Worm (Caenorhabditis elegans): ENCODE data around the gene M163.22.

Gene M163.22

DNA sequence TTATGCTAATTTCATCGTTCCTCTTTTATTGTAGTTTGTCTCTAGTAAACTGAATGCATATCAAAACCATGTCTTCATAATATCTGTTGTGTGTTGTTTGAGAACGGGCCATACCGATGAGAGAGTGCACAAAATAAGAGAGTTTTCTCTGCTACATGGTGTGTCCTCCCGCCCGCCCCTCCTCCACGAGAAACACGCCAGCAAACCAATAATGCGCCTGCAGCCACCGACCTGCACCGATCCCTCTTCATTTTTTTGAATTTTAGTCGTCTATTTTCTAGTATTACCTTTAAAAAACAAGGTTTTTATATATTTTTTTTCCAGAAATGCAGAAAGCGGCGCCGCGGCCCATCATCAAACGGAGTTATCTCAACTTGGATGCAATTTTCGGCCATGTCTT lies 14.6 kb downstream of the M163.22 start, which contains the start of gene gfi-3 (continued):
- TF ChIP-seq hmg-1.2 (GFP tag; IDR thresholded peaks at IDR 0.05) = peak; percentile 79
- TF ChIP-seq B0336.3 (GFP tag; IDR thresholded peaks at IDR 0.05) = 0 out of 2 replicates have a peak, but pooled peaks have one; percentile 37
- no peak for TF ChIP-seq lsl-1 (GFP tag; optimal IDR thresholded peaks at IDR 0.05)
- no peak for TF ChIP-seq aptf-3 (GFP tag; IDR thresholded peaks at IDR 0.05)
- no peak for TF ChIP-seq mxl-1 (tag; optimal IDR thresholded peaks at IDR 0.05)
- no peak for TF ChIP-seq Y95B8A.8 (GFP tag; IDR thresholded peaks at IDR 0.05)
- peak; percentile 40 for TF ChIP-seq K12H6.12 (tag; optimal IDR thresholded peaks at IDR 0.05)
- peak; percentile 25 for TF ChIP-seq madf-10 (tag; optimal IDR thresholded peaks at IDR 0.05)
- TF ChIP-seq madf-6 (GFP tag; IDR thresholded peaks at IDR 0.05) = no peak
- TF ChIP-seq attf-5 (GFP tag; optimal IDR thresholded peaks at IDR 0.05) = peak; percentile 74

DNA sequence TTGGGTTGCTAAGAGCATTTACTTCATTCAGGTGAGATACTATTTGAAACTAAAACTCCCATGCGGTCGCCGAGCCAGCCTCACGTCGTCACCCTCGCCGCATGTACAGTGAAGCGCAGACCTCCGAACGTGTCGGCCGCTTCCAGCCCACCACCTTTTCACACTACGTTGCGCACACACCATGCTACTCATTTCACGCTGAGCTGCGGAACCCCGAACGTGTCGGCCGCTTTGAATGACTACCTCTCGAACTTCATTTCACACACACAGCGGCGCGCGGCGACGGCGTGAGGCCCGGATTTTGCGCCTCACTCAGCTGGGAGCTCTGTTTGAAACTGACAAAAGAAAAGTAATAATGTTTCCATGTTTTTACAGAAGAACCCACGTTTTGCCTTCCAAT lies 15.9 kb downstream of the M163.22 start:
- TF ChIP-seq egrh-3 (GFP tag; IDR thresholded peaks at IDR 0.05) (peak; percentile 50; the same call in 1 of the 2 replicates), zfh-2 (GFP tag; conservative IDR thresholded peaks at IDR 0.05) (peak; percentile 78), F57A8.1 (GFP tag; optimal IDR thresholded peaks at IDR 0.05) (no peak), snpc-4 (GFP tag; optimal IDR thresholded peaks at IDR 0.05) (no peak), snpc-4 (tag; optimal IDR thresholded peaks at IDR 0.05) (peak in 3 of 4 experiments; percentile 32 to 88 (median 82))

DNA sequence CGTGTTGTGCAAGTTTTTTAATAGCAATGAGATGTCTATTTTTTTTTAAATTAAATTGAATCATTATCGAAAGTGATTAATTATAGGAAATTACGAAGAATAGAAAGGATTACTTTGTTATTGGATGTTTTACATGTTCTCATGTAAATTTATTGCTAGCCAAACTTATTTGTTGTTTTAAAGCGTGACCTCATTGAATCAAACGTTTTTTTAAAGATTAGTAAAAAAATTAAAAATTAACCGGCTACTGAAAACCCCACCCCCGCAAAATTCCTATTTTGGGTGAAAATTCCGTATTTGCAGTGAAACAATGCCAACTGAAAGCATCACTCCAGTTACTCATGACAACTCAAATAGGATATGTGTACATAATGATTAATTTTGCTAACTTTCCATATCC lies 19.1 kb downstream of the M163.22 start, which contains the start of gene M163.8:
M163.8 (plus strand) TSS at position 301 of the 400 bp plus-strand sequence.
- TF ChIP-seq C06A6.2 (GFP tag; conservative IDR thresholded peaks at IDR 0.05) (no peak), let-526 (GFP tag; IDR thresholded peaks at IDR 0.05) (no peak), egl-18 (GFP tag; IDR thresholded peaks at IDR 0.05) (no peak), K11D2.4 (GFP tag; IDR thresholded peaks at IDR 0.05) (no peak)

DNA sequence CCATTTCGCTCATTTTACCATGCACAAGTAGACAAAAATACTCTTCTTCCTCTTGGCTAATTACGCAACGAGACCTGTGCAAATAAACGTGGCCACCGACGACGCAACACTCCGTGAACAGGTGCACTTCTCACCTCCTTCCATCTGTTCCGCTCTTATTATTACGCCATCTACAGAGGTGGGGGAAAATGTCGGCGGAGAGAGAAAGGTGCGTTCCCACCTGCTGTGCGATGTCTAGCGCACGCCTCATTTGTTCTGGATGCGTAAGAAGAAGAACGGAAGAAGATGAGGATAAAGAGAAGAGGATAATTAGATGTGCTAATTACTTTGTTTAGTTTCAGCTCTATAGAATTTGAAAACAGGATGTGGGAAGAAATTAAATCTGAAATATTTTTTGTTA lies 20.8 kb downstream of the M163.22 start:
- TF ChIP-seq F49E8.2 (tag; optimal IDR thresholded peaks at IDR 0.05; ENCODE audit: insufficient read depth) (no peak), madf-10 (tag; optimal IDR thresholded peaks at IDR 0.05) (no peak), efl-1 (GFP tag; optimal IDR thresholded peaks at IDR 0.05) (no peak), lsy-27 (tag; optimal IDR thresholded peaks at IDR 0.05; ENCODE audit: borderline replicate concordance, insufficient read depth) (no peak), mcd-1 (GFP tag; IDR thresholded peaks at IDR 0.05) (no peak), pbrm-1 (GFP tag; IDR thresholded peaks at IDR 0.05) (no peak), let-607 (tag; optimal IDR thresholded peaks at IDR 0.05) (no peak), atf-7 (tag; optimal IDR thresholded peaks at IDR 0.05) (no peak), C17E4.6 (GFP tag; IDR thresholded peaks at IDR 0.05) (no peak), him-1 (tag; optimal IDR thresholded peaks at IDR 0.05) (no peak), Y56A3A.18 (GFP tag; IDR thresholded peaks at IDR 0.05) (no peak), aptf-2 (GFP tag; conservative IDR thresholded peaks at IDR 0.05) (no peak), ama-1 (optimal IDR thresholded peaks at IDR 0.05) (no peak), ama-1 (GFP tag; optimal IDR thresholded peaks at IDR 0.05) (no peak)

DNA sequence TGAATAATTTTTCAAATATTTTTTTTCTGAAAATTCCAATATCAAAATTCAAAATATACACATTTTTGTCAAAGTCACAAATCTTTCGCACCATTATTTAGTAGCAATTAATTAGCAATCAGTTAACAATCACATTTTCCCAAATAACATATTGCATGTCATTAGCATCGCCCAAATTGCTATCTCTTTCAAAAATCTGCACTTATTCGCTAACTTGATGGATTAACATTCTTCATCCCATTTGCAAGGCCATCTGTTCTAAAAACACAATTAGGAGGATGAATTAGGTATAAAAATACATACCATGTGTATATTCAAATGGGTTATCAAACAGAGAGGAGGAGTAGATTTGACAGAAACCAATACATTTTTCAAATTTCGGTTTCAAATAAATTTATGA lies 21.6 kb downstream of the M163.22 start:
- TF ChIP-seq nfyb-1 (GFP tag; IDR thresholded peaks at IDR 0.05) (no peak), B0261.1 (tag; optimal IDR thresholded peaks at IDR 0.05) (no peak), ccch-3 (GFP tag; optimal IDR thresholded peaks at IDR 0.05) (no peak), atf-7 (tag; optimal IDR thresholded peaks at IDR 0.05) (no peak), ama-1 (optimal IDR thresholded peaks at IDR 0.05) (no peak), ama-1 (GFP tag; optimal IDR thresholded peaks at IDR 0.05) (no peak), B0336.3 (GFP tag; IDR thresholded peaks at IDR 0.05) (no peak), dox-1 (GFP tag; IDR thresholded peaks at IDR 0.05) (no peak), ceh-79 (tag; optimal IDR thresholded peaks at IDR 0.05) (no peak), attf-3 (GFP tag; conservative IDR thresholded peaks at IDR 0.05) (no peak), ztf-25 (GFP tag; IDR thresholded peaks at IDR 0.05) (no peak)

All from whole organism, young adult.